Worm (Caenorhabditis elegans) whole organism, young adult: ENCODE results near the gene F59E11.5.

Source experiments
- B0261.1 ChIP-seq: sonication (generic microtip); optimal IDR thresholded peaks from 2 replicates; lab custom pipeline; 2016; ENCODE audit warnings: mild to moderate bottlenecking, missing genetic modification characterization, moderate library complexity, missing compliant biosample characterization
- C06A6.2 ChIP-seq: fragments of 200-800 bp; sonication (Bioruptor generic); conservative IDR thresholded peaks from 2 replicates; pipeline ENCODE4 v1.3.6; 2022; ENCODE audit warnings: missing genetic modification characterization, missing compliant biosample characterization
- F33H1.4 ChIP-seq: fragments of 200-800 bp; sonication (Bioruptor generic); IDR thresholded peaks from 2 replicates; pipeline ENCODE4 v1.3.6; 2022; ENCODE audit warnings: missing genetic modification reagents, missing genetic modification characterization, missing compliant biosample characterization
- F55B11.4 ChIP-seq: sonication (generic microtip); optimal IDR thresholded peaks from 2 replicates; lab custom pipeline; 2016; ENCODE audit warnings: missing compliant biosample characterization, missing genetic modification characterization, borderline replicate concordance; ENCODE audit not compliant: insufficient read depth
- Y95B8A.8 ChIP-seq: fragments of 200-800 bp; sonication (Bioruptor generic); IDR thresholded peaks from 2 replicates; pipeline ENCODE4 v1.3.6; 2022; ENCODE audit warnings: missing genetic modification reagents, missing genetic modification characterization, missing compliant biosample characterization
- akir-1 ChIP-seq: fragments of 200-800 bp; sonication (Bioruptor generic); optimal IDR thresholded peaks from 2 replicates; lab custom pipeline; 2018; ENCODE audit warnings: mild to moderate bottlenecking, missing genetic modification characterization, moderate library complexity, missing compliant biosample characterization
- aptf-3 ChIP-seq: fragments of 200-800 bp; sonication (Bioruptor generic); IDR thresholded peaks from 2 replicates; pipeline ENCODE4 v1.3.6; 2022; ENCODE audit warnings: missing genetic modification characterization, missing compliant biosample characterization
- athp-1 ChIP-seq: sonication (generic microtip); optimal IDR thresholded peaks from 2 replicates; lab custom pipeline; 2017; ENCODE audit warnings: mild to moderate bottlenecking, missing genetic modification characterization, missing compliant biosample characterization
- attf-6 ChIP-seq: fragments of 200-800 bp; sonication (Bioruptor generic); IDR thresholded peaks from 2 replicates; pipeline ENCODE4 v1.3.6; 2022; ENCODE audit warnings: missing genetic modification reagents, missing genetic modification characterization, missing compliant biosample characterization
- bed-1 ChIP-seq: fragments of 200-800 bp; sonication (Bioruptor generic); IDR thresholded peaks from 2 replicates; pipeline ENCODE4 v1.3.6; 2022; ENCODE audit warnings: missing genetic modification reagents, missing genetic modification characterization, missing compliant biosample characterization
- ceh-100 ChIP-seq: fragments of 200-800 bp; sonication (Bioruptor generic); IDR thresholded peaks from 2 replicates; pipeline ENCODE4 v1.3.6; 2022; ENCODE audit warnings: missing genetic modification reagents, missing genetic modification characterization, missing compliant biosample characterization
- ceh-27 ChIP-seq: fragments of 200-800 bp; sonication (Bioruptor generic); optimal IDR thresholded peaks from 2 replicates; lab custom pipeline; 2018; ENCODE audit warnings: mild to moderate bottlenecking, missing genetic modification characterization, moderate library complexity, missing compliant biosample characterization
- ceh-58 ChIP-seq: fragments of 200-800 bp; sonication (Bioruptor generic); IDR thresholded peaks from 2 replicates; pipeline ENCODE4 v1.3.6; 2022; ENCODE audit warnings: missing genetic modification characterization, missing compliant biosample characterization
- ceh-79 ChIP-seq: sonication (generic microtip); optimal IDR thresholded peaks from 2 replicates; lab custom pipeline; 2017; ENCODE audit warnings: mild to moderate bottlenecking, missing genetic modification characterization, missing compliant biosample characterization
- dpl-1 ChIP-seq: fragments of 150-350 bp; optimal IDR thresholded peaks from 2 replicates; lab custom pipeline; 2014; ENCODE audit warnings: missing biosample characterization, missing genetic modification reagents, missing genetic modification characterization
- egl-18 ChIP-seq: fragments of 200-800 bp; sonication (Bioruptor generic); IDR thresholded peaks from 2 replicates; pipeline ENCODE4 v1.3.6; 2022; ENCODE audit warnings: missing genetic modification reagents, missing genetic modification characterization, missing compliant biosample characterization
- ets-4 ChIP-seq: fragments of 200-800 bp; sonication (Bioruptor generic); optimal IDR thresholded peaks from 2 replicates; lab custom pipeline; 2018; ENCODE audit warnings: mild to moderate bottlenecking, missing genetic modification characterization, missing compliant biosample characterization
- hlh-26 ChIP-seq: fragments of 200-800 bp; sonication (Bioruptor generic); conservative IDR thresholded peaks from 2 replicates; pipeline ENCODE4 v1.3.6; 2022; ENCODE audit warnings: missing genetic modification reagents, missing genetic modification characterization, missing compliant biosample characterization
- hmg-20 ChIP-seq: fragments of 200-800 bp; sonication (Bioruptor generic); IDR thresholded peaks from 2 replicates; pipeline ENCODE4 v1.3.6; 2022; ENCODE audit warnings: missing genetic modification reagents, missing genetic modification characterization, missing compliant biosample characterization
- hsf-1 ChIP-seq: fragments of 200-800 bp; sonication (Bioruptor generic); IDR thresholded peaks from 2 replicates; pipeline ENCODE4 v1.3.6; 2022; ENCODE audit warnings: missing genetic modification reagents, missing genetic modification characterization, missing compliant biosample characterization
- lin-54 ChIP-seq: fragments of 200-800 bp; sonication (Bioruptor generic); optimal IDR thresholded peaks from 2 replicates; lab custom pipeline; 2018; ENCODE audit warnings: mild to moderate bottlenecking, missing genetic modification characterization, missing compliant biosample characterization
- lir-1 ChIP-seq: fragments of 200-800 bp; sonication (Bioruptor generic); conservative IDR thresholded peaks from 2 replicates; pipeline ENCODE4 v1.3.6; 2022; ENCODE audit warnings: missing genetic modification reagents, missing genetic modification characterization, missing compliant biosample characterization
- lsl-1 ChIP-seq: fragments of 200-800 bp; sonication (Bioruptor generic); optimal IDR thresholded peaks from 2 replicates; lab custom pipeline; 2018; ENCODE audit warnings: mild to moderate bottlenecking, missing genetic modification characterization, moderate library complexity, missing compliant biosample characterization
- madf-10 ChIP-seq: sonication (generic microtip); optimal IDR thresholded peaks from 2 replicates; lab custom pipeline; 2016; ENCODE audit warnings: mild to moderate bottlenecking, missing genetic modification characterization, missing compliant biosample characterization
- madf-6 ChIP-seq: fragments of 200-800 bp; sonication (Bioruptor generic); IDR thresholded peaks from 2 replicates; pipeline ENCODE4 v1.3.6; 2022; ENCODE audit warnings: missing genetic modification reagents, missing genetic modification characterization, missing compliant biosample characterization
- madf-8 ChIP-seq: fragments of 200-800 bp; sonication (Bioruptor generic); conservative IDR thresholded peaks from 2 replicates; pipeline ENCODE4 v1.3.6; 2022; ENCODE audit warnings: missing genetic modification reagents, missing genetic modification characterization, missing compliant biosample characterization
- mcd-1 ChIP-seq: fragments of 200-800 bp; sonication (Bioruptor generic); IDR thresholded peaks from 2 replicates; pipeline ENCODE4 v1.3.6; 2022; ENCODE audit warnings: missing genetic modification reagents, missing genetic modification characterization, missing compliant biosample characterization
- mxl-1 ChIP-seq: sonication (generic microtip); optimal IDR thresholded peaks from 2 replicates; lab custom pipeline; 2016; ENCODE audit warnings: missing genetic modification characterization, missing compliant biosample characterization
- nhr-27 ChIP-seq: fragments of 200-800 bp; sonication (Bioruptor generic); optimal IDR thresholded peaks from 2 replicates; lab custom pipeline; 2018; ENCODE audit warnings: mild to moderate bottlenecking, missing genetic modification characterization, moderate library complexity, missing compliant biosample characterization
- nhr-90 ChIP-seq: sonication (generic microtip); optimal IDR thresholded peaks from 2 replicates; lab custom pipeline; 2016; ENCODE audit warnings: missing genotype, mild to moderate bottlenecking, missing genetic modification characterization, missing compliant biosample characterization
- pbrm-1 ChIP-seq: fragments of 200-800 bp; sonication (Bioruptor generic); IDR thresholded peaks from 2 replicates; pipeline ENCODE4 v1.3.6; 2022; ENCODE audit warnings: missing genetic modification reagents, missing genetic modification characterization, missing compliant biosample characterization
- rec-8 ChIP-seq, 2 experiments: sonication (generic microtip); optimal IDR thresholded peaks; 2 replicates each; lab custom pipeline; 2016; ENCODE audit warnings: mild to moderate bottlenecking in 2 of 2, missing genetic modification characterization in 2 of 2, missing genetic modification reagents in 2 of 2, missing genotype in 2 of 2, missing biosample characterization in 1 of 2, missing compliant biosample characterization in 1 of 2, moderate library complexity in 1 of 2
- sdz-38 ChIP-seq: sonication (generic microtip); optimal IDR thresholded peaks from 2 replicates; lab custom pipeline; 2016; ENCODE audit warnings: missing genotype, missing genetic modification characterization, missing compliant biosample characterization
- sea-2 ChIP-seq: fragments of 200-800 bp; sonication (Bioruptor generic); IDR thresholded peaks from 2 replicates; pipeline ENCODE4 v1.3.6; 2022; ENCODE audit warnings: missing genetic modification characterization, missing compliant biosample characterization
- snpc-4 ChIP-seq, 5 experiments: fragments of 150-350 bp in 1 of 5; sonication (generic microtip) in 4 of 5; optimal IDR thresholded peaks; 2 replicates each; lab custom pipeline; 2014 to 2018; ENCODE audit warnings: missing genetic modification characterization in 5 of 5, missing biosample characterization in 3 of 5, antibody characterized with exemption in 2 of 5, mild to moderate bottlenecking in 2 of 5, missing compliant biosample characterization in 2 of 5, missing genotype in 2 of 5, moderate library complexity in 2 of 5, missing genetic modification reagents in 1 of 5
- somi-1 ChIP-seq: fragments of 200-800 bp; sonication (Bioruptor generic); optimal IDR thresholded peaks from 2 replicates; lab custom pipeline; 2018; ENCODE audit warnings: mild to moderate bottlenecking, missing genetic modification characterization, missing compliant biosample characterization
- tbp1 ChIP-seq: fragments of 200-800 bp; sonication (Bioruptor generic); optimal IDR thresholded peaks from 2 replicates; lab custom pipeline; 2018; ENCODE audit warnings: mild to moderate bottlenecking, missing genetic modification characterization, missing compliant biosample characterization
- tlf-1 ChIP-seq: fragments of 200-800 bp; sonication (Bioruptor generic); optimal IDR thresholded peaks from 2 replicates; lab custom pipeline; 2018; ENCODE audit warnings: mild to moderate bottlenecking, missing genetic modification characterization, missing compliant biosample characterization
- unc-62 ChIP-seq: fragments of 150-350 bp; optimal IDR thresholded peaks from 2 replicates; lab custom pipeline; 2014; ENCODE audit warnings: missing biosample characterization, missing genetic modification reagents, missing genetic modification characterization
- ztf-18 ChIP-seq: sonication (generic microtip); optimal IDR thresholded peaks from 2 replicates; lab custom pipeline; 2016; ENCODE audit warnings: missing genotype, mild to moderate bottlenecking, missing genetic modification characterization, missing compliant biosample characterization
- ztf-25 ChIP-seq: fragments of 200-800 bp; sonication (Bioruptor generic); IDR thresholded peaks from 2 replicates; pipeline ENCODE4 v1.3.6; 2022; ENCODE audit warnings: missing genetic modification reagents, missing genetic modification characterization, missing compliant biosample characterization
- ztf-26 ChIP-seq: sonication (generic microtip); optimal IDR thresholded peaks from 2 replicates; lab custom pipeline; 2017; ENCODE audit warnings: missing genetic modification characterization, missing compliant biosample characterization
- ztf-28 ChIP-seq: fragments of 200-800 bp; sonication (Bioruptor generic); IDR thresholded peaks from 2 replicates; pipeline ENCODE4 v1.3.6; 2022; ENCODE audit warnings: missing genetic modification reagents, missing genetic modification characterization, missing compliant biosample characterization
- ztf-3 ChIP-seq: fragments of 200-800 bp; sonication (Bioruptor generic); optimal IDR thresholded peaks from 2 replicates; lab custom pipeline; 2018; ENCODE audit warnings: mild to moderate bottlenecking, missing genetic modification characterization, missing compliant biosample characterization
- ztf-6 ChIP-seq: fragments of 200-800 bp; sonication (Bioruptor generic); IDR thresholded peaks from 2 replicates; pipeline ENCODE4 v1.3.6; 2022; ENCODE audit warnings: missing genetic modification reagents, missing genetic modification characterization, missing compliant biosample characterization

Gene F59E11.5

DNA sequence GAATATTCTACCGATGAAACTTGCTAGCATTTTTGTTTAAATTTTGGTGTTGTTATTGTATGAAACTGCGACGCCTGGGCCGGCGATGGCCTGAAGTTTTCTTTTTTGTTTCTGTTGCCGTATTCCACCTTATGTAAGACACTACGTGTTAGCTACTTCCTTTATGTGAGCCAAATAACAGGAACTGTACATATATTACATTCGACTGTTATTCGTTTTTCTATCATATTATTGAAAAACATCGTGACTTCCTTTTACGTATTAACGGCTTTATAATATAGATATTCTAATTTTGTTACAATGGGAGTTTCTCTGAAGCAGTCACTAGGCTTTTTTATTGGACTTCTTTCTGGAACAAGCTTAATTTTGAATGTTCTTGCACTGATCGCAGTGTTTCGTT is 10.3 kb downstream of the F59E11.5 start, which contains the start of gene srx-3:
Gene srx-3 (plus strand): TSS at position 301 of the 400 bp plus-strand sequence.
- TF ChIP-seq tbp1 (GFP tag; lab: Kevin White, UChicago), result no peak
- no peak for TF ChIP-seq unc-62 (GFP tag; lab: Kevin White, UChicago)
- TF ChIP-seq hlh-26 (GFP tag; lab: Robert Waterston, UW), result no peak
- no peak for TF ChIP-seq hmg-20 (GFP tag; lab: Robert Waterston, UW)
- no peak for TF ChIP-seq sdz-38
- TF ChIP-seq ceh-58, result no peak
- TF ChIP-seq aptf-3 (GFP tag; lab: Robert Waterston, UW), result no peak
- no peak for TF ChIP-seq lir-1 (GFP tag; lab: Robert Waterston, UW)
- TF ChIP-seq lsl-1, result no peak
- TF ChIP-seq ceh-79, result no peak
- TF ChIP-seq B0261.1 (tag; lab: Kevin White, UChicago), result no peak
- TF ChIP-seq F33H1.4 (GFP tag; lab: Robert Waterston, UW), result no peak
- TF ChIP-seq tlf-1, result no peak
- no peak for TF ChIP-seq attf-6 (GFP tag; lab: Robert Waterston, UW)
- TF ChIP-seq nhr-27 (tag; lab: Kevin White, UChicago), result no peak
- no peak for TF ChIP-seq lin-54
- TF ChIP-seq snpc-4 (GFP tag; optimal IDR thresholded peaks at IDR 0.05; lab: Kevin White, UChicago), result no peak
- TF ChIP-seq snpc-4 (tag; optimal IDR thresholded peaks at IDR 0.05; lab: Kevin White, UChicago), result no peak
- TF ChIP-seq ztf-26 (tag; lab: Kevin White, UChicago), result no peak
- TF ChIP-seq, all 124 proteins: peak for 0

DNA sequence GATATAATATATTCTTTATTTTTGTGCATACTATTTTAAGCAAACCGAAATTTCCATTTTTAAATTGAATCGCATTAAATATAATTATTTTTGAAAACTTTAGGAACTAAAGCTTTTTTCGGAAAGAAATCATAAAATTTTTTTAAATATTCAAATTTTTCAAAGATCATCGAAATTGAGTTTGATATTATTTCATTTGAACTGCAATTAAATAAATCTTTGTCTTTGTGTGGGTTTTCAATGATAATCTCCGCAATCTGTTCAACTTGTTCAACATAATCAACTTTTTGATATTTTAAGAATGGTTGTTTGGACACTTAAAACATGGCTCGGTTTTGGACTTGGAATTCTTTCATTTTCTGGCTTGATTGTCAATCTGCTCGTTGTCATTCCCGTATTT is 14.3 kb downstream of the F59E11.5 start, which contains the start of gene srx-2:
Gene srx-2 (plus strand): TSS at position 301 of the 400 bp plus-strand sequence.
- no peak for TF ChIP-seq egl-18 (GFP tag; lab: Robert Waterston, UW)
- TF ChIP-seq ceh-79, result no peak
- no peak for TF ChIP-seq mxl-1 (tag; lab: Kevin White, UChicago)
- TF ChIP-seq hsf-1 (GFP tag; lab: Robert Waterston, UW), result no peak
- TF ChIP-seq ets-4 (GFP tag; lab: Kevin White, UChicago), result no peak
- no peak for TF ChIP-seq dpl-1 (GFP tag; lab: Kevin White, UChicago)
- no peak for TF ChIP-seq mcd-1
- no peak for TF ChIP-seq akir-1 (GFP tag; lab: Kevin White, UChicago)
- no peak for TF ChIP-seq snpc-4 (GFP tag; optimal IDR thresholded peaks at IDR 0.05; lab: Kevin White, UChicago)
- no peak for TF ChIP-seq snpc-4 (tag; optimal IDR thresholded peaks at IDR 0.05; lab: Kevin White, UChicago)
- TF ChIP-seq pbrm-1 (GFP tag; lab: Robert Waterston, UW), result no peak
- no peak for TF ChIP-seq madf-6
- no peak for TF ChIP-seq ztf-28 (GFP tag; lab: Robert Waterston, UW)
- no peak for TF ChIP-seq nhr-90
- no peak for TF ChIP-seq madf-10 (tag; lab: Kevin White, UChicago)
- no peak for TF ChIP-seq ztf-25
- no peak for TF ChIP-seq C06A6.2 (GFP tag; lab: Robert Waterston, UW)
- TF ChIP-seq tbp1 (GFP tag; lab: Kevin White, UChicago), result no peak
- no peak for TF ChIP-seq F55B11.4 (tag; lab: Kevin White, UChicago)
- no peak for TF ChIP-seq Y95B8A.8 (GFP tag; lab: Robert Waterston, UW)
- TF ChIP-seq ztf-6 (GFP tag; lab: Robert Waterston, UW), result no peak
- TF ChIP-seq, all 124 proteins: peak for 0

DNA sequence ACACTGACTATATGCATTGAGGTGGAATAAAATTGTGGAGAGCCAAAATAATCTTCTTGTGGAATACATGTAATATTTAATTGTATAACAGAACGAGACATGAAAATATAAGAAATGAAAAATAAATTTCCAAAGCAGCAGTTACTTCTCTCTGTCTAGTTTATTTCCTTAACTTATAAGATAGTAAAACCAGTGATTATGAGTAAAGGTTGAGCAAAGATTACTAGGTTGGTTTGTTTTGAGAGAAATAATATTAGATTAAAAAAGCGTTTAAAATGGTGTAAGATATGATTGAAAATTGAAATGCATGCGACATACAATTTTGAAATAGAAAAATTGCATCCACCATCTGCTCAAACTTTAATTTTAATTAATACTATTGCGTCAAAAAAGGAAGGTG is 18.9 kb downstream of the F59E11.5 start, which contains the start of gene srh-201:
Gene srh-201 (minus strand): TSS at position 101 of the 400 bp plus-strand sequence.
- no peak for TF ChIP-seq ceh-27 (GFP tag; lab: Kevin White, UChicago)
- no peak for TF ChIP-seq bed-1
- no peak for TF ChIP-seq rec-8 (tag; optimal IDR thresholded peaks at IDR 0.05; lab: Kevin White, UChicago)
- TF ChIP-seq tbp1 (GFP tag; lab: Kevin White, UChicago), result no peak
- TF ChIP-seq egl-18 (GFP tag; lab: Robert Waterston, UW), result no peak
- no peak for TF ChIP-seq ztf-18 (tag; lab: Kevin White, UChicago)
- TF ChIP-seq ztf-3 (GFP tag; lab: Kevin White, UChicago), result no peak
- no peak for TF ChIP-seq athp-1 (tag; lab: Kevin White, UChicago)
- no peak for TF ChIP-seq hmg-20 (GFP tag; lab: Robert Waterston, UW)
- TF ChIP-seq madf-6, result no peak
- TF ChIP-seq ceh-100 (GFP tag; lab: Robert Waterston, UW), result no peak
- no peak for TF ChIP-seq madf-8 (GFP tag; lab: Robert Waterston, UW)
- TF ChIP-seq sea-2 (GFP tag; lab: Robert Waterston, UW), result no peak
- TF ChIP-seq ztf-26 (tag; lab: Kevin White, UChicago), result no peak
- TF ChIP-seq somi-1 (GFP tag; lab: Kevin White, UChicago), result no peak
- no peak for TF ChIP-seq attf-6 (GFP tag; lab: Robert Waterston, UW)
- TF ChIP-seq ztf-28 (GFP tag; lab: Robert Waterston, UW), result no peak
